Fruit fly (Drosophila melanogaster) whole organism, adult: Measurements from ENCODE around the gene Cyfip.

Experiments used
- CG11617 ChIP-seq: fragments of 200-800 bp; sonication (Bioruptor generic); optimal IDR thresholded peaks from 2 replicates; lab custom pipeline; 2017; ENCODE audit warnings: mild to moderate bottlenecking, missing biosample characterization, missing genetic modification reagents, missing genetic modification characterization
- CG12768 ChIP-seq: fragments of 200-800 bp; sonication (Bioruptor generic); optimal IDR thresholded peaks from 2 replicates; lab custom pipeline; 2017; ENCODE audit warnings: missing biosample characterization, missing genetic modification characterization, mild to moderate bottlenecking, moderate library complexity, missing genetic modification reagents
- CG14711 ChIP-seq: fragments of 200-800 bp; sonication (Bioruptor generic); optimal IDR thresholded peaks from 2 replicates; lab custom pipeline; 2018; ENCODE audit warnings: missing biosample characterization, mild to moderate bottlenecking, missing genetic modification characterization, moderate library complexity
- CG1620 ChIP-seq: fragments of 200-800 bp; sonication (Bioruptor generic); optimal IDR thresholded peaks from 2 replicates; lab custom pipeline; 2016; ENCODE audit warnings: missing biosample characterization, missing genetic modification characterization
- CG33017 ChIP-seq: fragments of 200-800 bp; sonication (Bioruptor generic); optimal IDR thresholded peaks from 2 replicates; lab custom pipeline; 2018; ENCODE audit warnings: missing biosample characterization, mild to moderate bottlenecking, missing genetic modification characterization, moderate library complexity
- CG5204 ChIP-seq: fragments of 200-800 bp; sonication (Bioruptor generic); optimal IDR thresholded peaks from 2 replicates; lab custom pipeline; 2016; ENCODE audit warnings: missing biosample characterization, missing genetic modification characterization
- CG7045 ChIP-seq: fragments of 200-800 bp; sonication (Bioruptor generic); optimal IDR thresholded peaks from 2 replicates; lab custom pipeline; 2017; ENCODE audit warnings: missing biosample characterization, mild to moderate bottlenecking, missing genetic modification characterization
- CG7101 ChIP-seq: fragments of 200-800 bp; sonication (Bioruptor generic); optimal IDR thresholded peaks from 2 replicates; lab custom pipeline; 2018; ENCODE audit warnings: missing biosample characterization, mild to moderate bottlenecking, missing genetic modification characterization, moderate library complexity
- Clk ChIP-seq: fragments of 200-800 bp; sonication (Bioruptor generic); optimal IDR thresholded peaks from 2 replicates; lab custom pipeline; 2017; ENCODE audit warnings: missing biosample characterization, missing genetic modification characterization
- Crg-1 ChIP-seq: fragments of 200-800 bp; sonication (Bioruptor generic); optimal IDR thresholded peaks from 2 replicates; lab custom pipeline; 2016; ENCODE audit warnings: missing biosample characterization, missing genetic modification characterization
- Hr96 ChIP-seq: fragments of 200-800 bp; sonication (Bioruptor generic); optimal IDR thresholded peaks from 2 replicates; lab custom pipeline; 2016; ENCODE audit warnings: missing biosample characterization, missing genetic modification characterization
- Mnt ChIP-seq: fragments of 200-800 bp; sonication (Bioruptor generic); optimal IDR thresholded peaks from 2 replicates; lab custom pipeline; 2016; ENCODE audit warnings: missing biosample characterization, mild to moderate bottlenecking, missing genetic modification characterization
- bab1 ChIP-seq: fragments of 200-800 bp; sonication (Bioruptor generic); optimal IDR thresholded peaks from 3 replicates; lab custom pipeline; 2019; ENCODE audit warnings: missing biosample characterization, mild to moderate bottlenecking, missing genetic modification characterization, moderate library complexity
- cic ChIP-seq: fragments of 200-800 bp; sonication (Bioruptor generic); optimal IDR thresholded peaks from 2 replicates; lab custom pipeline; 2017; ENCODE audit warnings: missing biosample characterization, mild to moderate bottlenecking, missing genetic modification characterization, moderate library complexity
- cnc ChIP-seq, 2 experiments: fragments of >200 bp; optimal IDR thresholded peaks; 2 replicates each; lab custom pipeline; 2017
- kay ChIP-seq: fragments of 200-800 bp; sonication (Bioruptor generic); peaks from one replicate; lab custom pipeline; 2016; ENCODE audit warnings: missing biosample characterization, missing genetic modification characterization, borderline replicate concordance
- ovo ChIP-seq: fragments of 200-800 bp; sonication (Bioruptor generic); optimal IDR thresholded peaks from 2 replicates; lab custom pipeline; 2016; ENCODE audit warnings: missing biosample characterization, missing genetic modification characterization
- pad ChIP-seq: fragments of 200-800 bp; sonication (Bioruptor generic); optimal IDR thresholded peaks from 3 replicates; lab custom pipeline; 2017; ENCODE audit warnings: missing biosample characterization, missing genetic modification characterization, mild to moderate bottlenecking, moderate library complexity, missing genetic modification reagents
- tj ChIP-seq: fragments of 200-800 bp; sonication (Bioruptor generic); optimal IDR thresholded peaks from 3 replicates; lab custom pipeline; 2017; ENCODE audit warnings: missing biosample characterization, mild to moderate bottlenecking, missing genetic modification characterization, moderate library complexity
- toe ChIP-seq: fragments of 200-800 bp; sonication (Bioruptor generic); optimal IDR thresholded peaks from 2 replicates; lab custom pipeline; 2016; ENCODE audit warnings: missing biosample characterization, missing genetic modification characterization

Cyfip gene

DNA sequence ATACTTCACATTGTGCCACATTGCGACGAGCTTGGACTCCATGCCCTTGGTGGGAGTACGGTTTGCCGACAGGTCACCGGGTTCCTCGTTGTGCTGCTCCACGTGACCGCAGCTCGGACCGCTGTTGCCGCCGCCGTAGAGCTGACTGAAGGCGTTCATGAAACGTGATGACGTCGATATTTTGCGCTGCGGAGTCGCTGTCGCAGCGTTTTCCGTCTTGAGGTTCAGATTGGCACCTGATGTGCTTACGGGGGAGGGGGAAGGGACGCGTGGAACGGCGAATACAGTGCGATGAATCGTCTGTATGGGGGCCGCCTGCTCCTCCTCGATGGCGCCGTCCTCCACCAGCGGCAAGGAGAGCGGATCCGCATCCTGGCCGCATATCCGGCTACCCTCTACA is 23.1 kb downstream of the Cyfip start:
- TF ChIP-seq Mnt (GFP tag; lab: Kevin White, UChicago) (peak; percentile 10), cic (no peak), tj (GFP tag; lab: Kevin White, UChicago) (peak; percentile 100)

dm6 chr3R:15356645-15357431 is 23.8 kb downstream of the Cyfip start, which contains the start of the genes Atg4b and Hibch:
Gene Atg4b, minus strand, starts transcription at chr3R:15356924.
Gene Hibch, plus strand, starts transcription at chr3R:15357229.
- TF ChIP-seq toe (GFP tag; lab: Kevin White, UChicago), result no peak
- TF ChIP-seq pad (GFP tag; lab: Kevin White, UChicago), result peak; percentile 79
- TF ChIP-seq kay (GFP tag; lab: Kevin White, UChicago), result no peak
- peak; percentile 76 for TF ChIP-seq cic
- TF ChIP-seq ovo (GFP tag; lab: Kevin White, UChicago), result peak; percentile 67
- TF ChIP-seq Clk, result peak; percentile 79
- peak; percentile 88 for TF ChIP-seq bab1 (GFP tag; lab: Kevin White, UChicago)
- TF ChIP-seq CG11617 (GFP tag; lab: Kevin White, UChicago), result peak; percentile 86
- peak; percentile 88 for TF ChIP-seq CG7101
- no peak for TF ChIP-seq CG5204 (GFP tag; lab: Kevin White, UChicago)
- no peak for TF ChIP-seq Hr96 (GFP tag; lab: Kevin White, UChicago)
- TF ChIP-seq Mnt (GFP tag; lab: Kevin White, UChicago), result peak; percentile 63
- peak; percentile 84 for TF ChIP-seq CG14711 (tag; lab: Kevin White, UChicago)
- TF ChIP-seq CG12768 (GFP tag; lab: Kevin White, UChicago), result peak; percentile 90
- peak; percentile 77 for TF ChIP-seq CG33017 (tag; lab: Kevin White, UChicago)
- peak; percentile 79 for TF ChIP-seq Crg-1 (GFP tag; lab: Kevin White, UChicago)
- TF ChIP-seq CG7045 (GFP tag; lab: Kevin White, UChicago), result peak; percentile 83
- no peak for TF ChIP-seq tj (GFP tag; lab: Kevin White, UChicago)
- no peak for TF ChIP-seq cnc (optimal IDR thresholded peaks at IDR 0.05; lab: Kevin White, UChicago)
- TF ChIP-seq CG1620, result peak; percentile 67

dm6 chr3R:15361490-15361889 is 28.4 kb downstream of the Cyfip start, which contains the start of the genes Cog2 and Trax:
Gene Cog2, minus strand, starts transcription at chr3R:15361657.
Gene Trax, plus strand, starts transcription at chr3R:15361692.
- no peak for TF ChIP-seq Crg-1 (GFP tag; lab: Kevin White, UChicago)
- TF ChIP-seq ovo (GFP tag; lab: Kevin White, UChicago), result no peak
- no peak for TF ChIP-seq CG5204 (GFP tag; lab: Kevin White, UChicago)
- TF ChIP-seq tj (GFP tag; lab: Kevin White, UChicago), result peak; percentile 80
- peak; percentile 19 for TF ChIP-seq bab1 (GFP tag; lab: Kevin White, UChicago)

DNA sequence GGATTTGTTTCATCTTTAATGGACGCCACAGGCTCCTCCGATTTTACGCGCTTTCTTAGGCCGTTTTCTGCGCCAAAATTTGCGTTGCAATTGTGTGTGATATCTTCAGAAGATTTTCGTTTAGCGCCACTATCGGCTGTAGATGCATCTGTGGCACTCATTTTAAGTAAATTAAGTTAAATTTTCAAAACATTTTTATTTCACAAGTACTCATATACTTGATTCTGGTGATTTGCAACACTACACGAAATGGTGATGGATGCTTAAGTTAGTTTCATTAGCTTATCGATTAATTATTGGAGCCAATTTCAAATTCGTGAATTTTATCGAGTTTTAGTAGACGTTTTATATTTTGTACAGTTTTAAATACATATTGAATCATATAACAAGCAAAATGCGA is 30.5 kb downstream of the Cyfip start, which contains the start of gene CG6171:
Gene CG6171 (minus strand): TSS at position 250 of the 400 bp plus-strand sequence.
- TF ChIP-seq bab1 (GFP tag; lab: Kevin White, UChicago) (peak; percentile 46), Crg-1 (GFP tag; lab: Kevin White, UChicago) (peak; percentile 17), CG14711 (tag; lab: Kevin White, UChicago) (peak; percentile 38), CG5204 (GFP tag; lab: Kevin White, UChicago) (no peak), Hr96 (GFP tag; lab: Kevin White, UChicago) (no peak), cnc (optimal IDR thresholded peaks at IDR 0.05; lab: Kevin White, UChicago) (no peak), toe (GFP tag; lab: Kevin White, UChicago) (no peak), CG1620 (peak; percentile 41), kay (GFP tag; lab: Kevin White, UChicago) (no peak), Mnt (GFP tag; lab: Kevin White, UChicago) (peak; percentile 9), CG7101 (peak; percentile 44)

DNA sequence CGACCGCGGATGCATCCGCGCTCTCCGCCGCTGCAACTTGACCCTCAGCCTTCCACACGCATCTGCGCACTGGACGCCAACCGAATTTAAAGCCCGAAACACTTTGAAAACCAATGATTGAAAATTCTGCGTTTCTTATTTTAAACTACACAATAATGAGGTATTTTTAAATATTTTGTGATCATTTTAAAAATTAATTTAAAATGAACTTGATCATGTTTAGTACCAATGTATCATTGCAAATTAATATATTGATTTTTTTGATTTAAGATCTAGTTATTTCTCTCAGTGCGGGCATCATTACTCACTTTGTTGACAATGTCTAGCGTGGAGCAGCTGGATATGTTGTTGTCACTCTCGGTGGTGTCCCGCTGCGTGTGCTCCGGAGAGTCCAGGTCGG is 33.8 kb downstream of the Cyfip start:
- no peak for TF ChIP-seq Mnt (GFP tag; lab: Kevin White, UChicago)
- TF ChIP-seq Hr96 (GFP tag; lab: Kevin White, UChicago), result no peak
- TF ChIP-seq toe (GFP tag; lab: Kevin White, UChicago), result no peak
- no peak for TF ChIP-seq tj (GFP tag; lab: Kevin White, UChicago)
- no peak for TF ChIP-seq cnc (optimal IDR thresholded peaks at IDR 0.05; lab: Kevin White, UChicago)
- no peak for TF ChIP-seq pad (GFP tag; lab: Kevin White, UChicago)
- no peak for TF ChIP-seq Clk
- no peak for TF ChIP-seq ovo (GFP tag; lab: Kevin White, UChicago)
- TF ChIP-seq CG5204 (GFP tag; lab: Kevin White, UChicago), result no peak
- peak; percentile 70 for TF ChIP-seq CG14711 (tag; lab: Kevin White, UChicago)
- TF ChIP-seq kay (GFP tag; lab: Kevin White, UChicago), result no peak
- no peak for TF ChIP-seq bab1 (GFP tag; lab: Kevin White, UChicago)
- peak; percentile 76 for TF ChIP-seq CG7101
- no peak for TF ChIP-seq Crg-1 (GFP tag; lab: Kevin White, UChicago)
- TF ChIP-seq CG7045 (GFP tag; lab: Kevin White, UChicago), result peak; percentile 67
- TF ChIP-seq CG12768 (GFP tag; lab: Kevin White, UChicago), result peak; percentile 7
- no peak for TF ChIP-seq CG11617 (GFP tag; lab: Kevin White, UChicago)
- no peak for TF ChIP-seq CG1620
- TF ChIP-seq CG33017 (tag; lab: Kevin White, UChicago), result peak; percentile 87
- no peak for TF ChIP-seq cic

- no peak for TF ChIP-seq kay (GFP tag; lab: Kevin White, UChicago)
- TF ChIP-seq CG7045 (GFP tag; lab: Kevin White, UChicago), result no peak
- TF ChIP-seq CG7101, result peak; percentile 34
- peak; percentile 10 for TF ChIP-seq Mnt (GFP tag; lab: Kevin White, UChicago)
- TF ChIP-seq bab1 (GFP tag; lab: Kevin White, UChicago), result no peak
- no peak for TF ChIP-seq cnc (optimal IDR thresholded peaks at IDR 0.05; lab: Kevin White, UChicago)
- TF ChIP-seq toe (GFP tag; lab: Kevin White, UChicago), result no peak
- TF ChIP-seq CG14711 (tag; lab: Kevin White, UChicago), result no peak
- TF ChIP-seq ovo (GFP tag; lab: Kevin White, UChicago), result no peak
- no peak for TF ChIP-seq tj (GFP tag; lab: Kevin White, UChicago)
- TF ChIP-seq Crg-1 (GFP tag; lab: Kevin White, UChicago), result peak; percentile 19
- no peak for TF ChIP-seq Clk
- TF ChIP-seq CG5204 (GFP tag; lab: Kevin White, UChicago), result no peak
- TF ChIP-seq CG1620, result peak; percentile 24
- no peak for TF ChIP-seq CG12768 (GFP tag; lab: Kevin White, UChicago)
- no peak for TF ChIP-seq Hr96 (GFP tag; lab: Kevin White, UChicago)
- TF ChIP-seq pad (GFP tag; lab: Kevin White, UChicago), result no peak
- TF ChIP-seq CG11617 (GFP tag; lab: Kevin White, UChicago), result no peak
- no peak for TF ChIP-seq CG33017 (tag; lab: Kevin White, UChicago)
- TF ChIP-seq cic, result no peak
These were observed 34.4 kb downstream of the Cyfip start, which contains the start of gene CG34404 for dm6 chr3R:15367477-15367876. Gene CG34404, minus strand, starts transcription at chr3R:15367665.
